Fruit fly (Drosophila melanogaster) whole organism, embryonic: ENCODE measurements around the gene CG33641.

ENCODE experiments used
- Adf1 ChIP-seq: fragments of 200-800 bp; sonication (Bioruptor generic); IDR thresholded peaks from 2 replicates; pipeline ENCODE4 v1.3.6; 2022; ENCODE audit warnings: missing biosample characterization, missing genetic modification characterization
- BEAF-32 ChIP-seq: fragments of 200-800 bp; sonication (Bioruptor generic); optimal IDR thresholded peaks from 3 replicates; lab custom pipeline; 2017; ENCODE audit warnings: missing biosample characterization, missing genetic modification characterization, mild to moderate bottlenecking, moderate library complexity, missing genetic modification reagents
- Bteb2 ChIP-seq: fragments of 200-800 bp; sonication (Bioruptor generic); optimal IDR thresholded peaks from 2 replicates; lab custom pipeline; 2016; ENCODE audit warnings: missing biosample characterization, missing genetic modification characterization
- C15 ChIP-seq: fragments of 200-800 bp; sonication (Bioruptor generic); IDR thresholded peaks from 3 replicates; pipeline ENCODE4 v1.3.6; 2022; ENCODE audit warnings: missing biosample characterization, missing genetic modification characterization
- CG1024 ChIP-seq: fragments of 200-800 bp; sonication (Bioruptor generic); IDR thresholded peaks from 2 replicates; pipeline ENCODE4 v1.3.6; 2022; ENCODE audit warnings: missing biosample characterization, missing genetic modification characterization
- CG10543 ChIP-seq: fragments of 200-800 bp; sonication (Bioruptor generic); optimal IDR thresholded peaks from 3 replicates; lab custom pipeline; 2017; ENCODE audit warnings: missing biosample characterization, mild to moderate bottlenecking, missing genetic modification characterization, moderate library complexity
- CG10979 ChIP-seq: fragments of 200-800 bp; sonication (Bioruptor generic); optimal IDR thresholded peaks from 2 replicates; lab custom pipeline; 2018; ENCODE audit warnings: missing biosample characterization, mild to moderate bottlenecking, missing genetic modification characterization, moderate library complexity
- CG12744 ChIP-seq: fragments of 200-800 bp; sonication (Bioruptor generic); optimal IDR thresholded peaks from 2 replicates; lab custom pipeline; 2016; ENCODE audit warnings: missing biosample characterization, missing genetic modification characterization
- CG13296 ChIP-seq: fragments of 200-800 bp; sonication (Bioruptor generic); optimal IDR thresholded peaks from 3 replicates; lab custom pipeline; 2018; ENCODE audit warnings: missing biosample characterization, mild to moderate bottlenecking, missing genetic modification characterization
- CG14014 ChIP-seq: fragments of 200-800 bp; sonication (Bioruptor generic); IDR thresholded peaks from 2 replicates; pipeline ENCODE4 v1.3.6; 2022; ENCODE audit warnings: missing biosample characterization, missing genetic modification characterization
- CG16813 ChIP-seq: fragments of 200-800 bp; sonication (Bioruptor generic); IDR thresholded peaks from 3 replicates; pipeline ENCODE4 v1.3.6; 2022; ENCODE audit warnings: missing biosample characterization, missing genetic modification characterization; ENCODE audit not compliant: partially characterized antibody
- CG18262 ChIP-seq: fragments of 200-800 bp; optimal IDR thresholded peaks from 3 replicates; lab custom pipeline; 2019; ENCODE audit warnings: missing biosample characterization, mild to moderate bottlenecking, missing genetic modification characterization, moderate library complexity
- CG2678 ChIP-seq: fragments of 200-800 bp; sonication (Bioruptor generic); optimal IDR thresholded peaks from 3 replicates; lab custom pipeline; 2019; ENCODE audit warnings: missing biosample characterization, mild to moderate bottlenecking, missing genetic modification characterization, moderate library complexity
- CG31441 ChIP-seq: fragments of 200-800 bp; sonication (Bioruptor generic); IDR thresholded peaks from 2 replicates; pipeline ENCODE4 v1.3.6; 2022; ENCODE audit warnings: missing biosample characterization, missing genetic modification characterization
- CG33213 ChIP-seq: fragments of 200-800 bp; sonication (Bioruptor generic); optimal IDR thresholded peaks from 3 replicates; lab custom pipeline; 2016; ENCODE audit warnings: missing biosample characterization, missing genetic modification characterization
- CG6254 ChIP-seq: fragments of 200-800 bp; sonication (Bioruptor generic); optimal IDR thresholded peaks from 3 replicates; lab custom pipeline; 2017; ENCODE audit warnings: mild to moderate bottlenecking, missing biosample characterization, missing genetic modification reagents, missing genetic modification characterization
- CG6765 ChIP-seq: fragments of 200-800 bp; sonication (Bioruptor generic); optimal IDR thresholded peaks from 3 replicates; lab custom pipeline; 2017; ENCODE audit warnings: missing biosample characterization, mild to moderate bottlenecking, missing genetic modification characterization
- CG8290 ChIP-seq, 3 experiments: fragments of 200-800 bp; sonication (Bioruptor generic); optimal IDR thresholded peaks; 2 replicates each; lab custom pipeline; 2016 to 2019; ENCODE audit warnings: missing biosample characterization in 3 of 3, missing genetic modification characterization in 3 of 3, mild to moderate bottlenecking in 2 of 3, moderate library complexity in 1 of 3
- CG9876 ChIP-seq: fragments of 200-800 bp; sonication (Bioruptor generic); optimal IDR thresholded peaks from 2 replicates; lab custom pipeline; 2016; ENCODE audit warnings: missing biosample characterization, missing genetic modification characterization
- CkIIα-i1 ChIP-seq: fragments of 200-800 bp; sonication (Bioruptor generic); IDR thresholded peaks from 2 replicates; pipeline ENCODE4 v1.3.6; 2022; ENCODE audit warnings: missing biosample characterization, missing genetic modification characterization
- Ets65A ChIP-seq: fragments of 200-800 bp; sonication (Bioruptor generic); peaks from one replicate; lab custom pipeline; 2016; ENCODE audit warnings: missing biosample characterization, missing genetic modification characterization
- Fer2 ChIP-seq: fragments of 200-800 bp; sonication (Bioruptor generic); optimal IDR thresholded peaks from 2 replicates; lab custom pipeline; 2018; ENCODE audit warnings: missing biosample characterization, mild to moderate bottlenecking, missing genetic modification characterization, moderate library complexity
- HLH3B ChIP-seq: fragments of 200-800 bp; sonication (Bioruptor generic); IDR thresholded peaks from 2 replicates; pipeline ENCODE4 v1.3.6; 2022; ENCODE audit warnings: missing biosample characterization, missing genetic modification characterization
- Meics ChIP-seq: fragments of 200-800 bp; sonication (Bioruptor generic); optimal IDR thresholded peaks from 2 replicates; lab custom pipeline; 2017; ENCODE audit warnings: missing biosample characterization, mild to moderate bottlenecking, missing genetic modification characterization
- Nf-YC ChIP-seq: fragments of 200-800 bp; optimal IDR thresholded peaks from 3 replicates; lab custom pipeline; 2019; ENCODE audit warnings: missing biosample characterization, mild to moderate bottlenecking, missing genetic modification characterization, moderate library complexity
- Stat92E ChIP-seq, 3 experiments: fragments of >200 bp in 2 of 3; fragments of 200-800 bp in 1 of 3; sonication (Bioruptor generic) in 1 of 3; optimal IDR thresholded peaks; 2 replicates each; lab custom pipeline; 2017 to 2019; ENCODE audit warnings: missing biosample characterization in 3 of 3, missing genetic modification characterization in 3 of 3, mild to moderate bottlenecking in 1 of 3, moderate library complexity in 1 of 3
- Taf1 ChIP-seq: fragments of 200-800 bp; sonication (Bioruptor generic); IDR thresholded peaks from 2 replicates; pipeline ENCODE4 v1.3.6; 2022; ENCODE audit warnings: missing biosample characterization, missing genetic modification characterization
- amos ChIP-seq: fragments of 200-800 bp; sonication (Bioruptor generic); IDR thresholded peaks from 2 replicates; pipeline ENCODE4 v1.3.6; 2022; ENCODE audit warnings: missing biosample characterization, missing genetic modification characterization; ENCODE audit not compliant: partially characterized antibody
- ash1 ChIP-seq: fragments of 200-800 bp; sonication (Bioruptor generic); optimal IDR thresholded peaks from 2 replicates; lab custom pipeline; 2018; ENCODE audit warnings: missing biosample characterization, mild to moderate bottlenecking, missing genetic modification characterization
- cg ChIP-seq: fragments of 200-800 bp; sonication (Bioruptor generic); optimal IDR thresholded peaks from 3 replicates; lab custom pipeline; 2019; ENCODE audit warnings: missing biosample characterization, mild to moderate bottlenecking, missing genetic modification characterization, moderate library complexity
- chif ChIP-seq, 2 experiments: fragments of 200-800 bp; sonication (Bioruptor generic); optimal IDR thresholded peaks; 3 replicates each; lab custom pipeline; 2016; ENCODE audit warnings: missing biosample characterization in 2 of 2, missing genetic modification characterization in 2 of 2
- crc ChIP-seq: fragments of 200-800 bp; sonication (Bioruptor generic); optimal IDR thresholded peaks from 2 replicates; lab custom pipeline; 2016; ENCODE audit warnings: missing biosample characterization, missing genetic modification characterization
- cwo ChIP-seq: fragments of 200-800 bp; sonication (Bioruptor generic); optimal IDR thresholded peaks from 3 replicates; lab custom pipeline; 2017; ENCODE audit warnings: missing biosample characterization, missing genetic modification characterization, mild to moderate bottlenecking, moderate library complexity, missing genetic modification reagents
- da ChIP-seq: fragments of 200-800 bp; sonication (Bioruptor generic); optimal IDR thresholded peaks from 2 replicates; lab custom pipeline; 2016; ENCODE audit warnings: missing biosample characterization, missing genetic modification characterization
- danr ChIP-seq: fragments of 200-800 bp; sonication (Bioruptor generic); IDR thresholded peaks from 2 replicates; pipeline ENCODE4 v1.3.6; 2022; ENCODE audit warnings: missing biosample characterization, missing genetic modification characterization
- fu2 ChIP-seq: fragments of 200-800 bp; sonication (Bioruptor generic); optimal IDR thresholded peaks from 2 replicates; lab custom pipeline; 2016; ENCODE audit warnings: missing biosample characterization, missing genetic modification characterization
- gce ChIP-seq: fragments of 200-800 bp; sonication (Bioruptor generic); IDR thresholded peaks from 3 replicates; pipeline ENCODE4 v1.3.6; 2022; ENCODE audit warnings: missing biosample characterization, missing genetic modification characterization
- h ChIP-seq: fragments of >200 bp; optimal IDR thresholded peaks from 2 replicates; lab custom pipeline; 2017
- hbn ChIP-seq: fragments of 200-800 bp; sonication (Bioruptor generic); IDR thresholded peaks from 2 replicates; pipeline ENCODE4 v1.3.6; 2022; ENCODE audit warnings: missing biosample characterization, missing genetic modification characterization; ENCODE audit not compliant: partially characterized antibody
- lab ChIP-seq: fragments of 200-800 bp; sonication (Bioruptor generic); optimal IDR thresholded peaks from 3 replicates; lab custom pipeline; 2017; ENCODE audit warnings: missing biosample characterization, missing genetic modification characterization, mild to moderate bottlenecking, moderate library complexity, missing genetic modification reagents
- lola ChIP-seq, 3 experiments: fragments of >200 bp in 2 of 3; fragments of 200-800 bp in 1 of 3; sonication (Bioruptor generic) in 1 of 3; optimal IDR thresholded peaks; 2 replicates each; lab custom pipeline; 2017 to 2019; ENCODE audit warnings: missing biosample characterization in 3 of 3, missing genetic modification characterization in 3 of 3, mild to moderate bottlenecking in 1 of 3, moderate library complexity in 1 of 3
- nerfin-2 ChIP-seq: fragments of 200-800 bp; sonication (Bioruptor generic); IDR thresholded peaks from 2 replicates; pipeline ENCODE4 v1.3.6; 2022; ENCODE audit warnings: missing biosample characterization, missing genetic modification characterization; ENCODE audit not compliant: partially characterized antibody
- nom ChIP-seq: fragments of 200-800 bp; sonication (Bioruptor generic); optimal IDR thresholded peaks from 2 replicates; lab custom pipeline; 2017; ENCODE audit warnings: missing biosample characterization, missing genetic modification characterization, mild to moderate bottlenecking, moderate library complexity, missing genetic modification reagents
- rib ChIP-seq: fragments of 200-800 bp; sonication (Bioruptor generic); IDR thresholded peaks from 2 replicates; pipeline ENCODE4 v1.3.6; 2022; ENCODE audit warnings: missing biosample characterization, missing genetic modification characterization
- sqz ChIP-seq: fragments of 200-800 bp; sonication (Bioruptor generic); optimal IDR thresholded peaks from 3 replicates; lab custom pipeline; 2018; ENCODE audit warnings: missing biosample characterization, mild to moderate bottlenecking, missing genetic modification characterization
- tin ChIP-seq: fragments of 200-800 bp; sonication (Bioruptor generic); optimal IDR thresholded peaks from 3 replicates; lab custom pipeline; 2016; ENCODE audit warnings: missing biosample characterization, missing genetic modification characterization
- tx ChIP-seq: fragments of 200-800 bp; sonication (Bioruptor generic); optimal IDR thresholded peaks from 2 replicates; lab custom pipeline; 2016; ENCODE audit warnings: missing biosample characterization, missing genetic modification characterization
- vfl ChIP-seq: fragments of 200-800 bp; sonication (Bioruptor generic); optimal IDR thresholded peaks from 2 replicates; lab custom pipeline; 2016; ENCODE audit warnings: missing biosample characterization, missing genetic modification characterization

Gene CG33641

DNA sequence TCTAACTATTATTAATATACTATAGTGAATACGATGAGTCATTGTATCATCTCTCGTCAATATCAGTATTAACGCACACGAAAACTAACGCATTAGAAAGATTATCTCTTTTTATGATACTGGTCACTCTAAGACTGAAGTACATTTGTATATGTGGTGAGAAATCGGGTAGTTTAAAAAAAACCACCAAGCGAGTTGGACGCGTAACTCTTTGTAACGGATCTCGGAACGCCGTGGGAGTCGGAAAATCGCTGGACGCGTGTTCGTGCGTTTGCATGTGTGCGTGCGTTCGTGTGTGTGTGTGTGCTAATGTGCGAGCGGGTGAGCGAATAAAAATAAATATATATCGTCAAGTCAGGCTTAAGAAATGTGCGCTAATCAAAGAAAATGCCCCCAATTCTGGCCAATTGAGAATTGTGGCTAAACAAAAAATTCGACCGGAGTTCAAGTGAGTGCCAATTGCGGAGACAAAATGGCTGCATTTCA, 21.2 kb downstream of the CG33641 start, which contains the start of gene kuz (continued):
- TF ChIP-seq amos (GFP tag; lab: Robert Waterston, UW), result peak; percentile 62; the same call in 1 of the 2 replicates
- TF ChIP-seq CG16813, result 0 out of 3 replicates have a peak, but pooled peaks have one; percentile 21
- TF ChIP-seq CkIIα-i1 (GFP tag; lab: Robert Waterston, UW), result no peak
- TF ChIP-seq CG13296 (GFP tag; lab: Kevin White, UChicago), result peak; percentile 37
- peak; percentile 7 for TF ChIP-seq CG9876
- peak; percentile 38; the same call in 1 of the 2 replicates for TF ChIP-seq HLH3B (GFP tag; lab: Robert Waterston, UW)
- peak; percentile 29; the same call in 1 of the 2 replicates for TF ChIP-seq CG31441 (GFP tag; lab: Robert Waterston, UW)
- peak; percentile 28 for TF ChIP-seq ash1 (GFP tag; lab: Kevin White, UChicago)
- TF ChIP-seq Taf1 (GFP tag; lab: Robert Waterston, UW), result 0 out of 2 replicates have a peak, but pooled peaks have one; percentile 32
- TF ChIP-seq CG6254 (GFP tag; lab: Kevin White, UChicago), result peak; percentile 4
- TF ChIP-seq Ets65A, result peak; percentile 83
- TF ChIP-seq Fer2 (tag; lab: Kevin White, UChicago), result peak; percentile 19
- peak; percentile 63 for TF ChIP-seq BEAF-32 (GFP tag; lab: Kevin White, UChicago)
- peak; percentile 4 for TF ChIP-seq CG12744 (GFP tag; lab: Kevin White, UChicago)
- TF ChIP-seq chif (GFP tag; optimal IDR thresholded peaks at IDR 0.05; lab: Kevin White, UChicago), result no peak
- TF ChIP-seq CG10979 (tag; lab: Kevin White, UChicago), result peak; percentile 11
- TF ChIP-seq gce (GFP tag; lab: Robert Waterston, UW), result no peak; the same call in 2 of the 3 replicates
- TF ChIP-seq da, result no peak
- no peak for TF ChIP-seq fu2 (GFP tag; lab: Kevin White, UChicago)
- TF ChIP-seq CG10543, result peak; percentile 31
- no peak for TF ChIP-seq h
- TF ChIP-seq CG18262 (tag; lab: Kevin White, UChicago), result peak; percentile 43
- TF ChIP-seq lab, result peak; percentile 61
- TF ChIP-seq cg (GFP tag; lab: Kevin White, UChicago), result peak; percentile 97
- TF ChIP-seq C15, result no peak
- peak; percentile 82; the same call in 1 of the 2 replicates for TF ChIP-seq rib (GFP tag; lab: Robert Waterston, UW)
- peak; percentile 4 for TF ChIP-seq tx
- TF ChIP-seq tin (GFP tag; lab: Kevin White, UChicago), result no peak
- TF ChIP-seq CG8290 (GFP tag; optimal IDR thresholded peaks at IDR 0.05; lab: Kevin White, UChicago), result peak; percentile 31
- peak in 1 of 2 experiments; percentile 78 for TF ChIP-seq CG8290 (tag; optimal IDR thresholded peaks at IDR 0.05; lab: Kevin White, UChicago)
- TF ChIP-seq Nf-YC (tag; lab: Kevin White, UChicago), result peak; percentile 52
- TF ChIP-seq nom (GFP tag; lab: Kevin White, UChicago), result peak; percentile 57
- peak; percentile 59; the same call in 1 of the 2 replicates for TF ChIP-seq CG14014
- no peak for TF ChIP-seq Meics (GFP tag; lab: Kevin White, UChicago)
- peak; percentile 49 for TF ChIP-seq CG33213
- peak; percentile 55 for TF ChIP-seq CG6765 (GFP tag; lab: Kevin White, UChicago)
- no peak for TF ChIP-seq CG1024 (GFP tag; lab: Robert Waterston, UW)
- peak; percentile 99 for TF ChIP-seq sqz (GFP tag; lab: Kevin White, UChicago)
- no peak for TF ChIP-seq crc (GFP tag; lab: Kevin White, UChicago)
- peak; percentile 27; the same call in 1 of the 2 replicates for TF ChIP-seq Adf1 (GFP tag; lab: Robert Waterston, UW)
- no peak; the same call in none of the 2 replicates for TF ChIP-seq hbn (GFP tag; lab: Robert Waterston, UW)
- TF ChIP-seq Bteb2 (GFP tag; lab: Kevin White, UChicago), result peak; percentile 8
- TF ChIP-seq danr (GFP tag; lab: Robert Waterston, UW), result no peak
- TF ChIP-seq lola (GFP tag; optimal IDR thresholded peaks at IDR 0.05; lab: Kevin White, UChicago), result peak in 1 of 3 experiments; percentile 16
- TF ChIP-seq Stat92E (GFP tag; optimal IDR thresholded peaks at IDR 0.05; lab: Kevin White, UChicago), result peak in 1 of 3 experiments; percentile 18
- no peak for TF ChIP-seq vfl (GFP tag; lab: Kevin White, UChicago)
- TF ChIP-seq CG2678 (tag; lab: Kevin White, UChicago), result peak; percentile 48
- TF ChIP-seq cwo, result no peak
- TF ChIP-seq nerfin-2 (GFP tag; lab: Robert Waterston, UW), result peak; percentile 44; the same call in 1 of the 2 replicates
